Fruit fly (Drosophila melanogaster): Measurements from ENCODE around the gene RpL9.

DNA sequence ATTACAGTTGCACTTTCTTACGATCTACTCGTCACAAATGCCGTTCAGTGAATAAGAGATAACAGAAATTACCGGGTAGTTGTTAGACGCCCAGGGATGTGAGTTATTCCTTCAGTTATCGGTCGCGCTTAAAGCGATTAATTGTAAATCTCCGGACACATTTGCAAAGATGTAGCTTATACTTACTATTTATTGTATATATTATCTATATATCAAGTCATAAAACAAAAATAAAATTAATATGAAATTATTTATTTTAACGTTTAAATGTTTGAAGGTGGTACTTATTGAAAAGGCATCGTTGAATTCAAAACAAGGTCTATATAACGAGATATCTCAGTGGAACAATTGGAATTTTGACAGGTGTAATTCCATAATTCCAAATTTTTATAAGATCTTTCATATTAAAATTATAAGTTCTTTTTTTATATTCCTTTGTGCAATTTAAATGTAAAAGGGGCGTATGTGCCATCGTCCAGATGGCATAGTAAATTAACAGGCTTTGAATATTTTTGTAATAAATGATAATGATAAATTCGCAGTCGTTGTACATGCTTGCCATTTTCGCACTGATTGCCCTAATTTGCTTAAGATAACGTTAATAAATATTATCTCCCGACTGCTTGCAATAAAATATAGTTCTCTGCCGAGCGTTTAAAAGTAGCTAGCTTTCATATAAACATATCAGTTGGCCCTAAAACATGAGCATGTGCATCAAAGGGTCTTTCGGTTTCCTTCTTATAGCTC is 2.4 kb downstream of the RpL9 start, which contains the start of the genes aub and lectin-33A:
- no peak for TF ChIP-seq CG12605 (GFP tag; IDR thresholded peaks at IDR 0.05)
- TF ChIP-seq Ets98B (GFP tag; IDR thresholded peaks at IDR 0.05), result no peak
- no peak for TF ChIP-seq CG9948 (tag; optimal IDR thresholded peaks at IDR 0.05)
- no peak for TF ChIP-seq Pif1B (GFP tag; optimal IDR thresholded peaks at IDR 0.05)
- no peak for TF ChIP-seq gl (tag; optimal IDR thresholded peaks at IDR 0.05)
- no peak for TF ChIP-seq EcR (GFP tag; optimal IDR thresholded peaks at IDR 0.05)
- no peak for TF ChIP-seq fd96Ca (GFP tag; IDR thresholded peaks at IDR 0.05)
